Fruit fly (Drosophila melanogaster) whole organism, prepupa: ENCODE measurements around the gene CG18666.

Experiments
- CG15336 ChIP-seq: fragments of 200-800 bp; sonication (Bioruptor generic); IDR thresholded peaks from 2 replicates; pipeline ENCODE4 v1.3.6; 2022; ENCODE audit warnings: missing biosample characterization, missing genetic modification characterization
- CG6163 ChIP-seq: fragments of 200-800 bp; sonication (Bioruptor generic); IDR thresholded peaks from 3 replicates; pipeline ENCODE4 v1.3.6; 2022; ENCODE audit warnings: missing biosample characterization, missing genetic modification characterization
- CG8632 ChIP-seq: fragments of 200-800 bp; sonication (Bioruptor generic); optimal IDR thresholded peaks from 3 replicates; lab custom pipeline; 2016; ENCODE audit warnings: missing biosample characterization, missing genetic modification characterization
- Eip93F ChIP-seq: fragments of 200-800 bp; sonication (Bioruptor generic); optimal IDR thresholded peaks from 2 replicates; lab custom pipeline; 2016; ENCODE audit warnings: missing biosample characterization, mild to moderate bottlenecking, missing genetic modification characterization
- Smox ChIP-seq: fragments of 200-800 bp; sonication (Bioruptor generic); optimal IDR thresholded peaks from 3 replicates; lab custom pipeline; 2016; ENCODE audit warnings: missing biosample characterization, missing genetic modification characterization
- net ChIP-seq: fragments of 200-800 bp; sonication (Bioruptor generic); optimal IDR thresholded peaks from 3 replicates; lab custom pipeline; 2016; ENCODE audit warnings: missing biosample characterization, missing genetic modification characterization

dm6 chr2L:11021606-11022005, 13.0 kb upstream of the CG18666 start:
- peak; percentile 53 for TF ChIP-seq Smox (GFP tag; lab: Kevin White, UChicago)
- TF ChIP-seq Eip93F (GFP tag; lab: Kevin White, UChicago) = no peak
- no peak for TF ChIP-seq CG15336 (GFP tag; lab: Robert Waterston, UW)
- no peak for TF ChIP-seq CG8632 (GFP tag; lab: Kevin White, UChicago)
- TF ChIP-seq CG6163 (GFP tag; lab: Robert Waterston, UW) = no peak
- no peak for TF ChIP-seq net (GFP tag; lab: Kevin White, UChicago)
